Worm (Caenorhabditis elegans): ENCODE results near the gene nlp-1.

DNA sequence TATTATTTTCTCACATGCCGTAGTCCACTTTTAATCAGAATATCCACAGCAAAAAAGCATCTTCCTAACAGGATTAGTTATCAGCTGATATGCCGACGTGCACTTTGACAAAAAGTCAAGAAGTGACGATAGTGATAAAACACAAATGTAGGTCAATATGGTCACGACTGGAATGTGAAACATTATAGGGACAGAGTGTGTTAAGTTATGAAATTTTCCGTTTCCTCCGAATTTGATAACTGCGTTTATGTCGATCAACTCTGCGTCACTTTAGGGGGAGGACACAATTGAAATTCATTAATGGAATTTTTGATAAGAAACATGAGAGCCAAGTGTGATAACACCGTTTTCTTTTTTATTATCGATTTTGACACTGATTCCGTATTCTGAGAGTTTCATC lies 1.6 kb downstream of the nlp-1 start, which contains the start of gene aex-4:
- no peak for TF ChIP-seq vab-15 (tag; optimal IDR thresholded peaks at IDR 0.05)
- TF ChIP-seq snpc-4 (tag; optimal IDR thresholded peaks at IDR 0.05): no peak
- no peak for TF ChIP-seq nhr-77 (tag; optimal IDR thresholded peaks at IDR 0.05)
- no peak for TF ChIP-seq ceh-82 (tag; optimal IDR thresholded peaks at IDR 0.05)
- no peak for TF ChIP-seq lin-13 (GFP tag; optimal IDR thresholded peaks at IDR 0.05)
- TF ChIP-seq nhr-85 (tag): no peak
- no peak for TF ChIP-seq F16B12.6 (tag; optimal IDR thresholded peaks at IDR 0.05)
- no peak for TF ChIP-seq nhr-237 (tag; optimal IDR thresholded peaks at IDR 0.05)
- TF ChIP-seq nhr-76 (tag; optimal IDR thresholded peaks at IDR 0.05): no peak
- TF ChIP-seq nhr-12 (tag; optimal IDR thresholded peaks at IDR 0.05): no peak
- TF ChIP-seq sox-4 (tag; optimal IDR thresholded peaks at IDR 0.05): no peak
- no peak for TF ChIP-seq tbx-2 (tag; optimal IDR thresholded peaks at IDR 0.05)
- TF ChIP-seq Y116A8C.19 (tag; optimal IDR thresholded peaks at IDR 0.05; ENCODE audit: borderline replicate concordance): no peak
- TF ChIP-seq nhr-28 (tag; optimal IDR thresholded peaks at IDR 0.05): no peak
